Fruit fly (Drosophila melanogaster): ENCODE results near the gene CG34041.

dm6 chr3R:30474667-30475213, 33.1 kb upstream of the CG34041 start:
- no peak for TF ChIP-seq CTCF (optimal IDR thresholded peaks at IDR 0.05)
- no peak for TF ChIP-seq CG8478 (optimal IDR thresholded peaks at IDR 0.05)

Data from S2 (cell line).